Fruit fly (Drosophila melanogaster): ENCODE data around the gene SLIRP1.

The SLIRP1 gene

dm6 chrX:21349800-21350309 is 30.8 kb upstream of the SLIRP1 start, which contains the start of the genes peng and sol (continued):
- TF ChIP-seq Hmx (GFP tag; optimal IDR thresholded peaks at IDR 0.05) (no peak), exex (tag; optimal IDR thresholded peaks at IDR 0.05) (no peak), gt (GFP tag; IDR thresholded peaks at IDR 0.05) (no peak; the same call in 1 of the 2 replicates), CG12299 (tag; optimal IDR thresholded peaks at IDR 0.05) (peak; percentile 42), tx (GFP tag; optimal IDR thresholded peaks at IDR 0.05) (peak; percentile 65), CG12942 (GFP tag; optimal IDR thresholded peaks at IDR 0.05) (peak; percentile 78), Ets97D (GFP tag; optimal IDR thresholded peaks at IDR 0.05) (peak; percentile 66), NC2α (GFP tag; optimal IDR thresholded peaks at IDR 0.05) (no peak), CG1792 (GFP tag; optimal IDR thresholded peaks at IDR 0.05) (peak; percentile 14), E2f1 (GFP tag; IDR thresholded peaks at IDR 0.05) (peak; percentile 49; the same call in 1 of the 2 replicates), CG17568 (GFP tag; optimal IDR thresholded peaks at IDR 0.05) (no peak), repo (GFP tag; optimal IDR thresholded peaks at IDR 0.05) (no peak), CG17361 (GFP tag; IDR thresholded peaks at IDR 0.05) (peak; percentile 84; the same call in 2 of the 3 replicates), pzg (GFP tag; optimal IDR thresholded peaks at IDR 0.05) (peak; percentile 42), CG14014 (GFP tag; IDR thresholded peaks at IDR 0.05) (peak; percentile 52; the same call in 1 of the 2 replicates), CG14965 (GFP tag; optimal IDR thresholded peaks at IDR 0.05; ENCODE audit: borderline replicate concordance) (no peak), lola (GFP tag; optimal IDR thresholded peaks at IDR 0.05) (peak in 1 of 3 experiments; percentile 66), fd64A (GFP tag; optimal IDR thresholded peaks at IDR 0.05) (no peak), inv (GFP tag; IDR thresholded peaks at IDR 0.05; ENCODE audit: partially characterized antibody) (no peak)

dm6 chrX:21345036-21345500 is 26.0 kb upstream of the SLIRP1 start, which contains the start of gene dod:
Gene dod, plus strand, starts transcription at chrX:21345358.
- TF ChIP-seq Dip3 (GFP tag; optimal IDR thresholded peaks at IDR 0.05) (peak; percentile 32), cg (GFP tag; optimal IDR thresholded peaks at IDR 0.05) (no peak), CG7786 (GFP tag; optimal IDR thresholded peaks at IDR 0.05) (peak; percentile 50), nau (GFP tag; optimal IDR thresholded peaks at IDR 0.05) (no peak), Ets97D (GFP tag; optimal IDR thresholded peaks at IDR 0.05) (peak; percentile 65), CG13624 (GFP tag; optimal IDR thresholded peaks at IDR 0.05) (peak; percentile 61), nerfin-2 (GFP tag; IDR thresholded peaks at IDR 0.05; ENCODE audit: partially characterized antibody) (peak; percentile 70), bbx (GFP tag; IDR thresholded peaks at IDR 0.05; ENCODE audit: partially characterized antibody) (peak; percentile 83), CG12942 (GFP tag; optimal IDR thresholded peaks at IDR 0.05) (peak; percentile 47), CG10431 (GFP tag; optimal IDR thresholded peaks at IDR 0.05) (no peak), tll (GFP tag; optimal IDR thresholded peaks at IDR 0.05) (no peak), ATbp (GFP tag; optimal IDR thresholded peaks at IDR 0.05) (no peak), Oli (tag; optimal IDR thresholded peaks at IDR 0.05) (peak; percentile 42), row (GFP tag; IDR thresholded peaks at IDR 0.05) (peak; percentile 68), Xrp1 (GFP tag; IDR thresholded peaks at IDR 0.05) (peak; percentile 44), pb (GFP tag; optimal IDR thresholded peaks at IDR 0.05) (no peak), CG1603 (tag; optimal IDR thresholded peaks at IDR 0.05) (peak; percentile 83), zen2 (GFP tag; IDR thresholded peaks at IDR 0.05; ENCODE audit: partially characterized antibody) (peak; percentile 53; the same call in 1 of the 3 replicates), bsh (GFP tag; optimal IDR thresholded peaks at IDR 0.05) (peak in 1 of 2 experiments; percentile 56), CG31388 (GFP tag; optimal IDR thresholded peaks at IDR 0.05) (no peak), danr (GFP tag; IDR thresholded peaks at IDR 0.05) (no peak), CG7928 (GFP tag; optimal IDR thresholded peaks at IDR 0.05) (peak; percentile 24), Nf-YC (tag; optimal IDR thresholded peaks at IDR 0.05) (peak; percentile 38), CG6813 (GFP tag; optimal IDR thresholded peaks at IDR 0.05) (no peak), CG10147 (GFP tag; optimal IDR thresholded peaks at IDR 0.05) (peak; percentile 16), CG11695 (GFP tag; IDR thresholded peaks at IDR 0.05) (peak; percentile 46; the same call in 2 of the 3 replicates), lola (GFP tag; optimal IDR thresholded peaks at IDR 0.05) (peak in 1 of 3 experiments; percentile 30), CrebB (tag; optimal IDR thresholded peaks at IDR 0.05) (no peak), CG42726 (GFP tag; IDR thresholded peaks at IDR 0.05; ENCODE audit: partially characterized antibody) (peak; percentile 83; the same call in 1 of the 2 replicates), CHES-1-like (GFP tag; optimal IDR thresholded peaks at IDR 0.05) (peak; percentile 69), da (GFP tag; optimal IDR thresholded peaks at IDR 0.05) (no peak)

All from whole organism, embryonic.